Worm (Caenorhabditis elegans) whole organism, midembryonic: Measurements from ENCODE around the gene uev-2.
A peak's percentile ranks its signal among the peaks of the same experiment; 100 is the strongest.

ENCODE experiments used
- T22C8.4 ChIP-seq: fragments of 200-800 bp; sonication (Bioruptor generic); IDR thresholded peaks from 2 replicates; pipeline ENCODE4 v1.3.6; 2022; ENCODE audit warnings: missing genetic modification characterization, missing compliant biosample characterization
- cog-1 ChIP-seq: sonication (generic microtip); optimal IDR thresholded peaks from 2 replicates; lab custom pipeline; 2016; ENCODE audit warnings: missing genetic modification characterization, missing compliant biosample characterization
- flt-1 ChIP-seq: fragments of 200-800 bp; sonication (Bioruptor generic); IDR thresholded peaks from 2 replicates; pipeline ENCODE4 v1.3.6; 2022; ENCODE audit warnings: missing genetic modification characterization, missing compliant biosample characterization
- klf-2 ChIP-seq: fragments of 200-800 bp; sonication (Bioruptor generic); conservative IDR thresholded peaks from 2 replicates; pipeline ENCODE4 v1.3.6; 2022; ENCODE audit warnings: missing genetic modification reagents, missing genetic modification characterization, missing compliant biosample characterization
- med-1 ChIP-seq: sonication (generic microtip); optimal IDR thresholded peaks from 2 replicates; lab custom pipeline; 2017; ENCODE audit warnings: missing genetic modification characterization, mild to moderate bottlenecking, missing compliant biosample characterization, antibody characterized with exemption, missing genetic modification reagents; ENCODE audit not compliant: insufficient read depth
- ref-1 ChIP-seq: fragments of 200-800 bp; sonication (Bioruptor generic); conservative IDR thresholded peaks from 2 replicates; pipeline ENCODE4 v1.3.6; 2022; ENCODE audit warnings: missing genetic modification reagents, missing genetic modification characterization, missing compliant biosample characterization
- tab-1 ChIP-seq: fragments of 200-800 bp; sonication (Bioruptor generic); IDR thresholded peaks from 2 replicates; pipeline ENCODE4 v1.3.6; 2022; ENCODE audit warnings: missing genetic modification characterization, missing compliant biosample characterization
- ztf-23 ChIP-seq: fragments of 200-800 bp; sonication (Bioruptor generic); IDR thresholded peaks from 2 replicates; pipeline ENCODE4 v1.3.6; 2022; ENCODE audit warnings: missing genetic modification reagents, missing genetic modification characterization, missing compliant biosample characterization
- ztf-29 ChIP-seq: fragments of 200-800 bp; sonication (Bioruptor generic); IDR thresholded peaks from 2 replicates; pipeline ENCODE4 v1.3.6; 2022; ENCODE audit warnings: missing genetic modification reagents, missing genetic modification characterization, missing compliant biosample characterization

Gene uev-2

DNA sequence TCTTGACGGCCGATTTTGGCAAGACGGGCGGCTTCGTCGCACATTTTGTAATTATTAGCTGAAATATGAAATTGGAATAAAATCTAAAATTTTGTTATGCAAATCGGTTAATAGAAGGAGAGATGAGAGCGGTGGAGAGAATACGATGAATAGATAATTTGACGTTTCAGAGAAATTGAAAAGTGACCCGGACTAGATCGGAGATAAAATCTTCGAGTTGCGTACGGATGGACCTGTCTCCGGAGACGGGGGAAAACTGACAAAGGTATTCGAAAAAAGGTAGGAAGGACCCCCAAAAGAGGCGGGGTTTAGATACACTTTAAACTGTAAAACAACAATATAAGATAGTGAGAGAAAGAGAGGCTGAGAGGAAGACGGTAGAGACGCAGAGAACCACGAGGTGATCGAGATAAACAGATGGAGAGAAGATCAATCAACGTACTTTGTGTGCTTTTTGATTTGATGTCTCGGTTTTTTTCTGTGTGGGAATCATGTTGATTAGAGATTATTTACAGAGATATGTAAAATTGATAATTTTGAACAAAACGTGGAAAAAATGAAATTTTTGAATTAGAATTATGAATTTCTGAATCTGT is 30.8 kb upstream of the uev-2 start, which contains the start of gene F09F7.6:
Gene F09F7.6 (minus strand): TSS at position 64 of the 596 bp plus-strand sequence.
- TF ChIP-seq flt-1 (GFP tag; lab: Robert Waterston, UW) = 0 out of 2 replicates have a peak, but pooled peaks have one; percentile 31
- no peak for TF ChIP-seq med-1 (GFP tag; lab: Kevin White, UChicago)
- no peak for TF ChIP-seq klf-2 (GFP tag; lab: Robert Waterston, UW)
- TF ChIP-seq ref-1 (GFP tag; lab: Robert Waterston, UW) = no peak
- no peak for TF ChIP-seq cog-1 (tag; lab: Kevin White, UChicago)
- no peak for TF ChIP-seq tab-1 (GFP tag; lab: Robert Waterston, UW)
- no peak for TF ChIP-seq T22C8.4 (GFP tag; lab: Robert Waterston, UW)

DNA sequence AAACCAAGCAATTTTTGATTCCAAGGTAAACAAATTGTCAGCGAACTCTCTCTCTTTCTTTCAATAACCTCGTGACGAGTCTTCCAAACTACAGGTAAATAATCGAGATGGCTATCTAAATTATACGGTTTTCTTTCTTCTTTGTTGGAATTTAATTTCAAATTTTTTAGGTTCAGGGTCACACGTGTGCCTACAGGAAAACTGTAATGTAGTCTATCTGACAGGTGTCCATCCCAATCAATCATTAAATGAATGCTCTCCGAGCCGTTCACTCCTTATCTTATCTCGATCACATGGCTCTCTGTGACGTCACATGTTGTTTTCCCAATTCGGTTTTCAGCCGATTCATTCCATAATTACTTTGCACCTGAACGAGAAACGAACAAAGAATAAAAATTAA is 29.8 kb upstream of the uev-2 start:
- no peak for TF ChIP-seq ztf-23
- TF ChIP-seq tab-1 (GFP tag; lab: Robert Waterston, UW) = no peak
- TF ChIP-seq klf-2 (GFP tag; lab: Robert Waterston, UW) = no peak
- TF ChIP-seq flt-1 (GFP tag; lab: Robert Waterston, UW) = no peak
- TF ChIP-seq med-1 (GFP tag; lab: Kevin White, UChicago) = no peak
- no peak for TF ChIP-seq ztf-29 (GFP tag; lab: Robert Waterston, UW)
- no peak for TF ChIP-seq ref-1 (GFP tag; lab: Robert Waterston, UW)
- TF ChIP-seq cog-1 (tag; lab: Kevin White, UChicago) = no peak
- no peak for TF ChIP-seq T22C8.4 (GFP tag; lab: Robert Waterston, UW)

DNA sequence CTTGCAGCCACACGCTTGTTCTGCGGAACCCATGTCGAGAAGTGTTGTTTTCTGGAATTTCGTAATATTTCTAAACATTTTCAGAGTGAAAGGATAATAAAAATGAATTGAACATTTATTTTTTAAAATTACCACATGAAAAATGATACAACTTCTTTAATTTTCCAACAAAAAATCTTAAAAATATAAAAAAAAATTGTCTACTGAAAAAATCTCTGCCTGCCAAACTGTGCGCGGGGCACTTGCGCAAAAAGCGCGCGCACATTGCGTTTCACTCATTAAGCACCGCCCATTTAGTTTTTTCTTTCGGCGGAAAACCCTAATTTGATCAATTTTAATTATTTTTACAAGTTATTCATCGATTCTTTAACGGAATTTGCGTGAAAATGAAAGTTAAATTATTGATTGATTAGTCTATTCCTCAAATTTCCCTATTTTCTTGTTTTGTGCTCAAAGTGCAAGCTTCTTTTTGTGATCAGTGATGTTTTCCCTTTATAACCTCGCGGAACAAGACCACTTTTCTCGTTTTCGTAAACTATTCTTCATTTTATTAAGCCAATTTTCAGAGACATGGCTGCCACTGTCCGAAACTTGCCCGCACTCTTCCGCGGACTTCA is 27.9 kb upstream of the uev-2 start, which contains the start of the genes nmad-1 and hach-1:
Gene nmad-1 (minus strand): TSS at position 51 of the 617 bp plus-strand sequence.
Gene hach-1 (plus strand): TSS at position 567 of the 617 bp plus-strand sequence.
- TF ChIP-seq T22C8.4 (GFP tag; lab: Robert Waterston, UW) (peak; percentile 88), med-1 (GFP tag; lab: Kevin White, UChicago) (peak; percentile 97), klf-2 (GFP tag; lab: Robert Waterston, UW) (peak; percentile 90; the same call in 1 of the 2 replicates), flt-1 (GFP tag; lab: Robert Waterston, UW) (peak; percentile 94), ztf-23 (peak; percentile 96), tab-1 (GFP tag; lab: Robert Waterston, UW) (peak; percentile 92), ref-1 (GFP tag; lab: Robert Waterston, UW) (peak; percentile 75), cog-1 (tag; lab: Kevin White, UChicago) (peak; percentile 79), ztf-29 (GFP tag; lab: Robert Waterston, UW) (peak; percentile 82)

- TF ChIP-seq med-1 (GFP tag; lab: Kevin White, UChicago) (no peak), tab-1 (GFP tag; lab: Robert Waterston, UW) (no peak), ztf-23 (no peak), ref-1 (GFP tag; lab: Robert Waterston, UW) (no peak), flt-1 (GFP tag; lab: Robert Waterston, UW) (no peak), ztf-29 (GFP tag; lab: Robert Waterston, UW) (no peak), T22C8.4 (GFP tag; lab: Robert Waterston, UW) (no peak), cog-1 (tag; lab: Kevin White, UChicago) (no peak), klf-2 (GFP tag; lab: Robert Waterston, UW) (no peak)
These were observed 25.6 kb upstream of the uev-2 start, which contains the start of gene rpc-2 for ce11 chrIII:5557246-5557819. rpc-2 (plus strand) TSS chrIII:5557365.

DNA sequence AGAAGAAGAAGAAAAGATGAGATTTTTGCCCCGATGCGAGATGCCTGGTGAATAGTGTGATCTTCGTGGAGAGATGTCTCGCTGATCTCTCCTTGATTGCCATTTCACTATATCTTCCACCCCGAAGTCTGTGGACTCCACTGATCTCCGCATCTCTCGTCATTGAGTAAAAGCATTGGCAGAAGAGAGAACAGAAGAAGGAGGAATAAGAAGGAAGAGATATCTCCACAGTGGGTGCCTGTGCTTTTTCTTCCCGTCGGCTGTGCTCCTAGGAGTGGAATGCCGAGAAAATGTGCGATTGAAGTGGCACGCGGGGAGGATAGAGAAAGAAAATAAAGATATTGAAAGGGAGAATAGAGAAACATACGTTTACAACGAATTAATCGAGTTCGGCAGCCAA is 19.2 kb upstream of the uev-2 start:
- TF ChIP-seq flt-1 (GFP tag; lab: Robert Waterston, UW) (no peak), klf-2 (GFP tag; lab: Robert Waterston, UW) (no peak), tab-1 (GFP tag; lab: Robert Waterston, UW) (no peak), T22C8.4 (GFP tag; lab: Robert Waterston, UW) (no peak), ref-1 (GFP tag; lab: Robert Waterston, UW) (no peak), med-1 (GFP tag; lab: Kevin White, UChicago) (no peak), cog-1 (tag; lab: Kevin White, UChicago) (no peak), ztf-23 (no peak), ztf-29 (GFP tag; lab: Robert Waterston, UW) (no peak)

DNA sequence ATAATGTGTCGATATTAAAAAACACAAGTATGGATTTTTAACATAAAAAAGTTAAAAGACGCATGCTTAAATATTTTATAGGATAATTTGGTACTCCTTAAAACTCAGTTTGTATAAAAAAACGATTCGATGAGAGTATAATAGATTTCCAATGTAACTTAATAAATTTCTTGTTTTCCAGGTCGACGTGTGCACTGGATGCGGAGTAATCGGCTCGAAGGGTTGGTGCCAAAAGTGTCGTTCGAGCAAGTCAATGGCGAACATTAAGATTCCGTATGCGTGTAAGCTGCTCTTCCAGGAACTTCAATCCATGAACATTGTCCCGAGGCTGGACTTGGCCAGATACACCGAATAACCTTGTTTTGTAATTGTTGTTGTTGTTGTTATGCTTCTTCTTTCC is 18.6 kb upstream of the uev-2 start:
- no peak for TF ChIP-seq flt-1 (GFP tag; lab: Robert Waterston, UW)
- no peak for TF ChIP-seq tab-1 (GFP tag; lab: Robert Waterston, UW)
- TF ChIP-seq klf-2 (GFP tag; lab: Robert Waterston, UW) = no peak
- TF ChIP-seq med-1 (GFP tag; lab: Kevin White, UChicago) = no peak
- TF ChIP-seq T22C8.4 (GFP tag; lab: Robert Waterston, UW) = no peak
- TF ChIP-seq ztf-23 = no peak
- no peak for TF ChIP-seq ztf-29 (GFP tag; lab: Robert Waterston, UW)
- no peak for TF ChIP-seq cog-1 (tag; lab: Kevin White, UChicago)
- no peak for TF ChIP-seq ref-1 (GFP tag; lab: Robert Waterston, UW)

DNA sequence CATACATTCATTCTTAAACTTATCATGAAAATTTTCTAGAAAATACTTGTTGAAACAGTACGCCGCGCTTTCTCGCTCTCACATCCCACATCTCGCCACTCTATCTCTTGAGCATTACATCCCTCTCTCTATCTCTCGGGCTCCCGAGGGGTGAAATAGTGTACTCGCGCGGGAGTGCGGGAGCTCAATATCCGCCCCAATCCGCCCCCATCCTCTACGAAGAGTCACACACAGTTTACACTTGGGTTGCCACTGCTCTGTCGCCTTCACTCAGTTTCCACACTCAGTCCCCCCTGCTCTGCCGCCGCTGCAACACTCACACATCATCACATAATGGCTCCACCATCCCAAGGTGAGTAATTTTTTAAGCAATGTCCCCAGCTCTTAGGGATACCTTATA is 18.1 kb upstream of the uev-2 start, which contains the start of gene mlc-3:
Gene mlc-3 (plus strand): TSS at position 227 of the 400 bp plus-strand sequence.
- TF ChIP-seq flt-1 (GFP tag; lab: Robert Waterston, UW) (peak; percentile 69; the same call in 1 of the 2 replicates), ref-1 (GFP tag; lab: Robert Waterston, UW) (no peak)

DNA sequence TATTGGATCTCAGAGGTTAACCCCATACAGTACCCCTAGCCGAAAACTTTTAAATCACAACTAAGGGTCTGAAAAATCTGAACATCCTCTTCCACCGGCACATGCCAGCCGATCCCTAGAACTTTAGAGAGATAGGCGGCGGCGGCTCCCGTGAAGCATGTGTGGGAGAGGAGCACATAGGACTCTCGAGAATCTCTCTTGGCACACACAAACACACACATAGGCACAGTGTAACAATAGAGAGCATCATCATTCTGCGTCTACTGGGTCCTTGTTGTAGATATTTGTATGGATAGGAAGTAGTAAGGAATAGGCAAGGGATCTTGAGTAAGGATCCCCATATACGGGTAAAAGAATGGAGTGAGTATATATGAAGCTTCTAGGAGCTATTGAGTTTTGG is 17.2 kb upstream of the uev-2 start:
- TF ChIP-seq tab-1 (GFP tag; lab: Robert Waterston, UW) = no peak
- TF ChIP-seq flt-1 (GFP tag; lab: Robert Waterston, UW) = no peak
- TF ChIP-seq cog-1 (tag; lab: Kevin White, UChicago) = no peak
- TF ChIP-seq T22C8.4 (GFP tag; lab: Robert Waterston, UW) = no peak
- no peak for TF ChIP-seq ref-1 (GFP tag; lab: Robert Waterston, UW)
- no peak for TF ChIP-seq klf-2 (GFP tag; lab: Robert Waterston, UW)
- no peak for TF ChIP-seq ztf-23
- TF ChIP-seq ztf-29 (GFP tag; lab: Robert Waterston, UW) = no peak
- no peak for TF ChIP-seq med-1 (GFP tag; lab: Kevin White, UChicago)
